Worm (Caenorhabditis elegans) whole organism, early embryonic: ENCODE results near the gene otpl-6.
"Not testable (repeated sequence)": the region's sequence is repeated elsewhere in the genome, so short reads cannot be mapped to it uniquely, and the experiment has no call there.

Experiments used
- aly-1 ChIP-seq: sonication (generic microtip); optimal IDR thresholded peaks from 2 replicates; lab custom pipeline; 2016; ENCODE audit warnings: missing genetic modification characterization, missing compliant biosample characterization
- ama-1 ChIP-seq: fragments of 150-350 bp; optimal IDR thresholded peaks from 2 replicates; lab custom pipeline; 2014
- ceh-13 ChIP-seq: fragments of 200-800 bp; sonication (Bioruptor generic); optimal IDR thresholded peaks from 2 replicates; lab custom pipeline; 2018; ENCODE audit warnings: mild to moderate bottlenecking, missing genetic modification characterization, missing compliant biosample characterization
- hmg-4 ChIP-seq: fragments of 200-800 bp; sonication (Bioruptor generic); optimal IDR thresholded peaks from 2 replicates; lab custom pipeline; 2018; ENCODE audit warnings: mild to moderate bottlenecking, missing genetic modification characterization, missing compliant biosample characterization
- hnd-1 ChIP-seq: sonication (generic microtip); optimal IDR thresholded peaks from 2 replicates; lab custom pipeline; 2016; ENCODE audit warnings: missing genetic modification characterization, missing compliant biosample characterization
- scrt-1 ChIP-seq: fragments of 200-800 bp; sonication (Bioruptor generic); IDR thresholded peaks from 2 replicates; pipeline ENCODE4 v1.3.6; 2022; ENCODE audit warnings: missing genetic modification characterization, missing compliant biosample characterization
- sea-1 ChIP-seq: fragments of 200-800 bp; sonication (Bioruptor generic); conservative IDR thresholded peaks from 2 replicates; pipeline ENCODE4 v1.3.6; 2022; ENCODE audit warnings: missing genetic modification characterization, missing compliant biosample characterization
- tbx-37 ChIP-seq: fragments of 200-800 bp; sonication (Bioruptor generic); conservative IDR thresholded peaks from 2 replicates; pipeline ENCODE4 v1.3.6; 2022; ENCODE audit warnings: missing genetic modification reagents, missing genetic modification characterization, missing compliant biosample characterization

DNA sequence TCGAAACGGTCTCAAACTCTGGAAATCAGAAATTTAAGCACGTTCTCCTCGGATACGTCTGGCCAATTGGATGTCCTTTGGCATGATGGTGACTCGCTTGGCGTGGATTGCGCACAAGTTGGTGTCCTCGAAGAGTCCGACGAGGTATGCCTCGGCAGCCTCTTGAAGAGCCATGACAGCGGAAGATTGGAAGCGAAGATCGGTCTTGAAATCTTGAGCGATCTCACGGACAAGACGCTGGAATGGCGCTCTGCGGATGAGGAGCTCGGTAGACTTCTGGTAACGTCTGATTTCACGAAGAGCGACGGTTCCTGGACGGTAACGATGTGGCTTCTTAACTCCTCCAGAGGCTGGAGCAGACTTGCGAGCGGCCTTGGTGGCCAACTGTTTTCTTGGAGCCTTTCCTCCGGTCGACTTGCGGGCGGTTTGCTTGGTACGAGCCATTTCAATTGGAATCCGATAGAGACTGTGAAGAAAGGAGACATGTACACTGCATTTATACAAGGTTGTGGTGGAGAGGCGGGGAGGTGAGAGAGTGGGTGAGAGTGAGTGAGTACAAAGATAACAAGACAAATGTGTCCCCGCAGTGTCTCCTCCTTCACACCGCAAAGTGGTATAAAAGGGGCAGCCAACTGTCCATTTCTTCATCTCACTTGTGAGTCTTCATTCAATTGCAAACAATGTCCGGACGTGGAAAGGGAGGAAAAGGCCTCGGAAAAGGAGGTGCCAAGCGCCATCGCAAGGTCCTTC lies 8.8 kb downstream of the otpl-6 start, which contains the start of the genes his-6 and his-5:
- TF ChIP-seq ceh-13 (GFP tag; lab: Kevin White, UChicago); hnd-1 (tag; lab: Kevin White, UChicago); aly-1 (tag; lab: Kevin White, UChicago): not testable (repeated sequence)
- TF ChIP-seq tbx-37 (peak; percentile 63; the same call in 1 of the 2 replicates), ama-1 (lab: Kevin White, UChicago) (peak; percentile 91), sea-1 (peak; percentile 75; the same call in 1 of the 2 replicates), hmg-4 (GFP tag; lab: Kevin White, UChicago) (peak; percentile 42), scrt-1 (GFP tag; lab: Robert Waterston, UW) (0 out of 2 replicates have a peak, but pooled peaks have one; percentile 53)
